Worm (Caenorhabditis elegans): Measurements from ENCODE around the gene asp-5.

asp-5 gene

ce11 chrV:8263941-8264340 lies 8.2 kb upstream of the asp-5 start, which contains the start of gene C16D9.9:
Gene C16D9.9, plus strand, starts transcription at chrV:8264241.
- no peak for TF ChIP-seq mab-5 (tag; optimal IDR thresholded peaks at IDR 0.05)
- TF ChIP-seq lin-11 (tag; optimal IDR thresholded peaks at IDR 0.05): no peak
- no peak for TF ChIP-seq ceh-16 (tag; optimal IDR thresholded peaks at IDR 0.05)
- TF ChIP-seq sem-4 (tag; optimal IDR thresholded peaks at IDR 0.05): no peak
- TF ChIP-seq nhr-129 (tag; optimal IDR thresholded peaks at IDR 0.05): no peak
- TF ChIP-seq Y55F3AM.14 (GFP tag; optimal IDR thresholded peaks at IDR 0.05): no peak
- no peak for TF ChIP-seq nhr-12 (tag; optimal IDR thresholded peaks at IDR 0.05)
- TF ChIP-seq unc-55 (GFP tag; optimal IDR thresholded peaks at IDR 0.05): no peak

DNA sequence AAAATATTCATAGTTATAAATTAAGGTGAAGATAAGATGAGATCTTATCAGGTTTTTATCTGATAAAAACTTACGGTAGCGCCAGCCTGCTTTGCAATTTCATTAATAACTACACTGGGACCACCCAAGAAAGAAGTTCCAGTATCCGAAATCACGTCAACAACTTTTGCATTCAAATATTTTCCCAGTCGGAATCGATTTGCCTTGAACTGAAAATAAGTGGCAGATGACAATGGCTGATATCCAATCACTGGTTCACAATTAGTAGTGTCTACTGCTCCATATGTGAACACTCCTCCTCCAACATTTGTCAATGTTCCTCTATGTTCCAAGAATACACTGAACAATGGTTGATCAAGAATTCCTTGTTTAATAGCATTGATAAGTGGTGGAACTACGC lies 6.0 kb upstream of the asp-5 start, which contains the start of gene F21F8.5:
TSS of gene F21F8.5 (minus strand) at position 101 of the 400 bp plus-strand sequence.
- TF ChIP-seq ceh-16 (tag; optimal IDR thresholded peaks at IDR 0.05): no peak
- no peak for TF ChIP-seq nhr-129 (tag; optimal IDR thresholded peaks at IDR 0.05)
- no peak for TF ChIP-seq unc-39 (tag; optimal IDR thresholded peaks at IDR 0.05)
- no peak for TF ChIP-seq elt-3 (tag; optimal IDR thresholded peaks at IDR 0.05)
- TF ChIP-seq mbf-1 (tag; optimal IDR thresholded peaks at IDR 0.05): no peak
- no peak for TF ChIP-seq nhr-25 (tag; optimal IDR thresholded peaks at IDR 0.05)
- TF ChIP-seq ama-1 (optimal IDR thresholded peaks at IDR 0.05): no peak

ce11 chrV:8267275-8267674 lies 4.9 kb upstream of the asp-5 start:
- no peak for TF ChIP-seq lin-39 (tag; optimal IDR thresholded peaks at IDR 0.05)
- peak; percentile 66 for TF ChIP-seq nhr-129 (tag; optimal IDR thresholded peaks at IDR 0.05)
- peak; percentile 71 for TF ChIP-seq gmeb-1 (tag; optimal IDR thresholded peaks at IDR 0.05)
- TF ChIP-seq sma-9 (GFP tag; optimal IDR thresholded peaks at IDR 0.05): peak; percentile 63
- TF ChIP-seq sma-9 (tag; optimal IDR thresholded peaks at IDR 0.05): no peak
- peak; percentile 16 for TF ChIP-seq lin-13 (GFP tag; optimal IDR thresholded peaks at IDR 0.05)
- TF ChIP-seq mdl-1 (tag; optimal IDR thresholded peaks at IDR 0.05): no peak
- TF ChIP-seq crh-2 (tag; optimal IDR thresholded peaks at IDR 0.05): peak; percentile 77
- TF ChIP-seq elt-1 (tag; optimal IDR thresholded peaks at IDR 0.05): no peak
- TF ChIP-seq F13H6.1 (tag; optimal IDR thresholded peaks at IDR 0.05): no peak
- TF ChIP-seq lsy-2 (tag; optimal IDR thresholded peaks at IDR 0.05): peak in 1 of 2 experiments; percentile 24
- TF ChIP-seq sma-3 (GFP tag; optimal IDR thresholded peaks at IDR 0.05): peak; percentile 34
- peak; percentile 73 for TF ChIP-seq fos-1 (tag; optimal IDR thresholded peaks at IDR 0.05)

DNA sequence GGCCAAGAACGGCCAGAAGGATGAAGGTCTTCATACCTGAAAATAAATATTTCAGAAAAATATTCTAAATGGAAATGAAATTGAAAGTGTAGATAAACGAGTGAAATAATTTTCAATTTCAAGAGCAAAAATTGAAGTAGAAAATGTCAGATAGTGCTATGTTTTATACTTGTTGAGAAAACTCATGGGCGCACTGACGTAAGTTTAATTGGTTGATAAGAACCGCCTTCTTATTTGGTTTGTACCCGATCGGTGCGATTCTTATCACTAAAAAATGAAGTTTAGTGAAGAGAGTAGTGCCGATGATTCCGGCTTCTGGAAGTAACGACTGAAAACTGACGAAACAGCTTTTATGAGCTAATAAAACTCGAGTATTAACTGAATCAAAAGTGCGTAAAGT lies 3.3 kb upstream of the asp-5 start, which contains the start of the genes asp-6 and asp-12:
TSS of gene asp-6 (minus strand) at position 36 of the 400 bp plus-strand sequence.
TSS of gene asp-12 (plus strand) at position 309 of the 400 bp plus-strand sequence.
- TF ChIP-seq fos-1 (tag; optimal IDR thresholded peaks at IDR 0.05) (peak; percentile 8), blmp-1 (tag; optimal IDR thresholded peaks at IDR 0.05; ENCODE audit: insufficient read depth) (no peak), sma-9 (GFP tag; optimal IDR thresholded peaks at IDR 0.05) (peak; percentile 35), sma-9 (tag; optimal IDR thresholded peaks at IDR 0.05) (no peak), C34F6.9 (tag; optimal IDR thresholded peaks at IDR 0.05) (no peak), nhr-10 (tag; optimal IDR thresholded peaks at IDR 0.05) (no peak)

- TF ChIP-seq nhr-10 (tag; optimal IDR thresholded peaks at IDR 0.05) (no peak), sma-9 (GFP tag; optimal IDR thresholded peaks at IDR 0.05) (peak; percentile 55), sma-9 (tag; optimal IDR thresholded peaks at IDR 0.05) (no peak), sma-3 (GFP tag; optimal IDR thresholded peaks at IDR 0.05) (peak; percentile 9), fos-1 (tag; optimal IDR thresholded peaks at IDR 0.05) (peak; percentile 2)
Measured at ce11 chrV:8269878-8270277, 2.3 kb upstream of the asp-5 start.

ce11 chrV:8271395-8271794 lies 790 bp upstream of the asp-5 start:
- TF ChIP-seq sma-9 (GFP tag; optimal IDR thresholded peaks at IDR 0.05) (no peak), sma-9 (tag; optimal IDR thresholded peaks at IDR 0.05) (no peak), R02D3.7 (tag; optimal IDR thresholded peaks at IDR 0.05) (no peak), ztf-4 (tag; optimal IDR thresholded peaks at IDR 0.05) (no peak), lsy-2 (tag; optimal IDR thresholded peaks at IDR 0.05) (no peak), sem-4 (tag; optimal IDR thresholded peaks at IDR 0.05) (no peak), elt-3 (tag; optimal IDR thresholded peaks at IDR 0.05) (no peak), aly-2 (tag; optimal IDR thresholded peaks at IDR 0.05) (no peak), nhr-129 (tag; optimal IDR thresholded peaks at IDR 0.05) (no peak), lin-39 (tag; optimal IDR thresholded peaks at IDR 0.05) (no peak), nhr-237 (tag; optimal IDR thresholded peaks at IDR 0.05) (no peak), skn-1 (tag; optimal IDR thresholded peaks at IDR 0.05) (no peak), peb-1 (tag; optimal IDR thresholded peaks at IDR 0.05) (no peak), dmd-4 (tag; optimal IDR thresholded peaks at IDR 0.05) (no peak), ztf-11 (tag; optimal IDR thresholded peaks at IDR 0.05) (no peak), snpc-4 (tag; optimal IDR thresholded peaks at IDR 0.05) (no peak), alr-1 (tag; optimal IDR thresholded peaks at IDR 0.05) (no peak), nhr-25 (tag; optimal IDR thresholded peaks at IDR 0.05) (no peak), nhr-77 (tag; optimal IDR thresholded peaks at IDR 0.05) (no peak), mdl-1 (tag; optimal IDR thresholded peaks at IDR 0.05) (no peak), nhr-21 (tag; optimal IDR thresholded peaks at IDR 0.05) (no peak)

Measured in whole organism, L2 larva.